Fruit fly (Drosophila melanogaster): ENCODE data around the gene CG7987.

dm6 chr3R:14589483-14589882 lies 13.8 kb upstream of the CG7987 start:
- TF ChIP-seq CTCF (optimal IDR thresholded peaks at IDR 0.05) (no peak), CG8478 (optimal IDR thresholded peaks at IDR 0.05) (no peak)

Data from S2 (cell line).